Fruit fly (Drosophila melanogaster) whole organism, adult: ENCODE measurements around the gene dls.

Experiments
- CG11617 ChIP-seq: fragments of 200-800 bp; sonication (Bioruptor generic); optimal IDR thresholded peaks from 2 replicates; lab custom pipeline; 2017; ENCODE audit warnings: mild to moderate bottlenecking, missing biosample characterization, missing genetic modification reagents, missing genetic modification characterization
- CG14711 ChIP-seq: fragments of 200-800 bp; sonication (Bioruptor generic); optimal IDR thresholded peaks from 2 replicates; lab custom pipeline; 2018; ENCODE audit warnings: missing biosample characterization, mild to moderate bottlenecking, missing genetic modification characterization, moderate library complexity
- CG1620 ChIP-seq: fragments of 200-800 bp; sonication (Bioruptor generic); optimal IDR thresholded peaks from 2 replicates; lab custom pipeline; 2016; ENCODE audit warnings: missing biosample characterization, missing genetic modification characterization
- CG33017 ChIP-seq: fragments of 200-800 bp; sonication (Bioruptor generic); optimal IDR thresholded peaks from 2 replicates; lab custom pipeline; 2018; ENCODE audit warnings: missing biosample characterization, mild to moderate bottlenecking, missing genetic modification characterization, moderate library complexity
- CG5204 ChIP-seq: fragments of 200-800 bp; sonication (Bioruptor generic); optimal IDR thresholded peaks from 2 replicates; lab custom pipeline; 2016; ENCODE audit warnings: missing biosample characterization, missing genetic modification characterization
- CG7045 ChIP-seq: fragments of 200-800 bp; sonication (Bioruptor generic); optimal IDR thresholded peaks from 2 replicates; lab custom pipeline; 2017; ENCODE audit warnings: missing biosample characterization, mild to moderate bottlenecking, missing genetic modification characterization
- CG7101 ChIP-seq: fragments of 200-800 bp; sonication (Bioruptor generic); optimal IDR thresholded peaks from 2 replicates; lab custom pipeline; 2018; ENCODE audit warnings: missing biosample characterization, mild to moderate bottlenecking, missing genetic modification characterization, moderate library complexity
- Clk ChIP-seq: fragments of 200-800 bp; sonication (Bioruptor generic); optimal IDR thresholded peaks from 2 replicates; lab custom pipeline; 2017; ENCODE audit warnings: missing biosample characterization, missing genetic modification characterization
- Crg-1 ChIP-seq: fragments of 200-800 bp; sonication (Bioruptor generic); optimal IDR thresholded peaks from 2 replicates; lab custom pipeline; 2016; ENCODE audit warnings: missing biosample characterization, missing genetic modification characterization
- bab1 ChIP-seq: fragments of 200-800 bp; sonication (Bioruptor generic); optimal IDR thresholded peaks from 3 replicates; lab custom pipeline; 2019; ENCODE audit warnings: missing biosample characterization, mild to moderate bottlenecking, missing genetic modification characterization, moderate library complexity
- kay ChIP-seq: fragments of 200-800 bp; sonication (Bioruptor generic); peaks from one replicate; lab custom pipeline; 2016; ENCODE audit warnings: missing biosample characterization, missing genetic modification characterization, borderline replicate concordance

DNA sequence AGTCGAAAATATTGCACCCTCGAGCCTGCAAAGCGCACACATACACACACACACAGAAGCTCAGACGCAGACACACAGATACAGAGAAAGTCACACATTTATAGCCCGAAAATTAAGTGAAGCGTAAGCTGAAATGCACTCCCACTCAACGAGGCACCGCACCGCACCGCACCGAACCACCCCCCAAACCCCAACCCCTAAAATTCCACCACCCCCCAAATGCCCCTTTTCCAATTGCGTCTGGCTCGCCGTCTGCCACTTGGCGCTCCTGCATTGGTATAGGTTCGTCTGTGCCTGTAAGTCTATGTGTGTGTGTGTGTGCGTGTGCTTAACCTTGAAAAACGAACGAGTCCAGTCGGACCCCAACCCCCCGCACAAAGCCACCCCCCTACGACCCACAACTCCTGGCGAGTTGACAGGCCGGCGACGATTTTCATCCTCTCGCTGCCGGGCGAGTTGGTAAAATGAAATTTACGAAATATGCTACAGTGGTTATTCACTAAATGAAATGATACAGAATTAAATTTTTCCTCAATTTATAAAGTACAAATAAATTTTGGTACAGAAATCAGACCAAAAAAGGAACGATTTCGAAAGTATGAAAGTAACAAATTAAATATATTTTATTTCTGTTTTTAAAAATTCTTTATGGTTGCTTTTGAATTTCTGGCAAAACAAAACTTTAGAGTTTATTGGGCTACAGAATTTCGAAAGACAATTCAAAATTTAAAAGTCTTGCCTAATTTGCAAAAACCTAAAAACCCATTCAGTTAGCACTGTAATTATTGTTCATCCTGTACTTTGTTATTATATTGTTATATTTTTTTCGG is 18.3 kb upstream of the dls start:
- TF ChIP-seq kay (GFP tag; lab: Kevin White, UChicago) (no peak), CG1620 (GFP tag; lab: Kevin White, UChicago) (no peak), CG33017 (tag; lab: Kevin White, UChicago) (no peak), bab1 (GFP tag; lab: Kevin White, UChicago) (no peak), Crg-1 (GFP tag; lab: Kevin White, UChicago) (no peak), CG7045 (no peak), Clk (GFP tag; lab: Kevin White, UChicago) (no peak), CG11617 (GFP tag; lab: Kevin White, UChicago) (no peak), CG5204 (GFP tag; lab: Kevin White, UChicago) (no peak), CG7101 (tag; lab: Kevin White, UChicago) (no peak), CG14711 (tag; lab: Kevin White, UChicago) (no peak)
